Fruit fly (Drosophila melanogaster) whole organism, embryonic: ENCODE measurements around the gene MP1.

Experiments used
- Atf-2 ChIP-seq: fragments of 200-800 bp; sonication (Bioruptor generic); optimal IDR thresholded peaks from 2 replicates; lab custom pipeline; 2016; ENCODE audit warnings: missing biosample characterization, missing genetic modification characterization
- BEAF-32 ChIP-seq: fragments of 200-800 bp; sonication (Bioruptor generic); optimal IDR thresholded peaks from 3 replicates; lab custom pipeline; 2017; ENCODE audit warnings: missing biosample characterization, missing genetic modification characterization, mild to moderate bottlenecking, moderate library complexity, missing genetic modification reagents
- Bdp1 ChIP-seq: fragments of 200-800 bp; sonication (Bioruptor generic); optimal IDR thresholded peaks from 3 replicates; lab custom pipeline; 2016; ENCODE audit warnings: missing biosample characterization, missing genetic modification characterization
- CG1024 ChIP-seq: fragments of 200-800 bp; sonication (Bioruptor generic); IDR thresholded peaks from 2 replicates; pipeline ENCODE4 v1.3.6; 2022; ENCODE audit warnings: missing biosample characterization, missing genetic modification characterization
- CG10654 ChIP-seq: fragments of 200-800 bp; sonication (Bioruptor generic); optimal IDR thresholded peaks from 2 replicates; lab custom pipeline; 2016; ENCODE audit warnings: missing biosample characterization, missing genetic modification characterization
- CG12071 ChIP-seq: fragments of 200-800 bp; sonication (Bioruptor generic); optimal IDR thresholded peaks from 3 replicates; lab custom pipeline; 2018; ENCODE audit warnings: missing biosample characterization, mild to moderate bottlenecking, missing genetic modification characterization
- CG12155 ChIP-seq: fragments of 200-800 bp; sonication (Bioruptor generic); optimal IDR thresholded peaks from 3 replicates; lab custom pipeline; 2016; ENCODE audit warnings: missing biosample characterization, missing genetic modification characterization
- CG1529 ChIP-seq: fragments of 200-800 bp; sonication (Bioruptor generic); optimal IDR thresholded peaks from 3 replicates; lab custom pipeline; 2018; ENCODE audit warnings: missing biosample characterization, missing genetic modification characterization
- CG18011 ChIP-seq: fragments of 200-800 bp; sonication (Bioruptor generic); optimal IDR thresholded peaks from 2 replicates; lab custom pipeline; 2017; ENCODE audit warnings: missing biosample characterization, missing genetic modification characterization, mild to moderate bottlenecking, moderate library complexity, missing genotype
- CG18764 ChIP-seq: fragments of 200-800 bp; sonication (Bioruptor generic); optimal IDR thresholded peaks from 3 replicates; lab custom pipeline; 2016; ENCODE audit warnings: missing biosample characterization, missing genetic modification characterization
- CG2116 ChIP-seq: fragments of 200-800 bp; sonication (Bioruptor generic); optimal IDR thresholded peaks from 3 replicates; lab custom pipeline; 2018; ENCODE audit warnings: missing biosample characterization, mild to moderate bottlenecking, missing genetic modification characterization
- CG2120 ChIP-seq: fragments of 200-800 bp; sonication (Bioruptor generic); optimal IDR thresholded peaks from 3 replicates; lab custom pipeline; 2016; ENCODE audit warnings: missing biosample characterization, missing genetic modification characterization
- CG2712 ChIP-seq: fragments of 200-800 bp; optimal IDR thresholded peaks from 3 replicates; lab custom pipeline; 2019; ENCODE audit warnings: missing biosample characterization, mild to moderate bottlenecking, missing genetic modification characterization, moderate library complexity
- CG3163 ChIP-seq: fragments of 200-800 bp; sonication (Bioruptor generic); optimal IDR thresholded peaks from 3 replicates; lab custom pipeline; 2016; ENCODE audit warnings: missing biosample characterization, missing genetic modification characterization
- CG33213 ChIP-seq: fragments of 200-800 bp; sonication (Bioruptor generic); optimal IDR thresholded peaks from 3 replicates; lab custom pipeline; 2016; ENCODE audit warnings: missing biosample characterization, missing genetic modification characterization
- CG33557 ChIP-seq: fragments of 200-800 bp; sonication (Bioruptor generic); optimal IDR thresholded peaks from 2 replicates; lab custom pipeline; 2019; ENCODE audit warnings: missing biosample characterization, mild to moderate bottlenecking, missing genetic modification characterization, moderate library complexity
- CG3407 ChIP-seq: fragments of 200-800 bp; sonication (Bioruptor generic); optimal IDR thresholded peaks from 2 replicates; lab custom pipeline; 2018; ENCODE audit warnings: missing biosample characterization, mild to moderate bottlenecking, missing genetic modification characterization
- CG3847 ChIP-seq: fragments of 200-800 bp; sonication (Bioruptor generic); IDR thresholded peaks from 2 replicates; pipeline ENCODE4 v1.3.6; 2022; ENCODE audit warnings: missing biosample characterization, missing genetic modification characterization
- CG4328 ChIP-seq: fragments of 200-800 bp; sonication (Bioruptor generic); optimal IDR thresholded peaks from 3 replicates; lab custom pipeline; 2017; ENCODE audit warnings: missing biosample characterization, missing genetic modification reagents, missing genetic modification characterization
- CG7271 ChIP-seq: fragments of 200-800 bp; sonication (Bioruptor generic); optimal IDR thresholded peaks from 2 replicates; lab custom pipeline; 2018; ENCODE audit warnings: missing biosample characterization, mild to moderate bottlenecking, missing genetic modification characterization, moderate library complexity
- CG8290 ChIP-seq, 3 experiments: fragments of 200-800 bp; sonication (Bioruptor generic); optimal IDR thresholded peaks; 2 replicates each; lab custom pipeline; 2016 to 2019; ENCODE audit warnings: missing biosample characterization in 3 of 3, missing genetic modification characterization in 3 of 3, mild to moderate bottlenecking in 2 of 3, moderate library complexity in 1 of 3
- CG8765 ChIP-seq: fragments of 200-800 bp; sonication (Bioruptor generic); IDR thresholded peaks from 2 replicates; pipeline ENCODE4 v1.3.6; 2022; ENCODE audit warnings: missing biosample characterization, missing genetic modification characterization
- CG9609 ChIP-seq: fragments of 200-800 bp; sonication (Bioruptor generic); optimal IDR thresholded peaks from 3 replicates; lab custom pipeline; 2016; ENCODE audit warnings: missing biosample characterization, missing genetic modification characterization
- CG9727 ChIP-seq: fragments of 200-800 bp; sonication (Bioruptor generic); optimal IDR thresholded peaks from 3 replicates; lab custom pipeline; 2017; ENCODE audit warnings: missing biosample characterization, mild to moderate bottlenecking, missing genetic modification characterization
- D19B ChIP-seq: fragments of 200-800 bp; sonication (Bioruptor generic); optimal IDR thresholded peaks from 2 replicates; lab custom pipeline; 2017; ENCODE audit warnings: missing biosample characterization, mild to moderate bottlenecking, missing genetic modification characterization
- Dad ChIP-seq: fragments of 200-800 bp; sonication (Bioruptor generic); optimal IDR thresholded peaks from 3 replicates; lab custom pipeline; 2016; ENCODE audit warnings: missing biosample characterization, missing genetic modification characterization
- Deaf1 ChIP-seq: fragments of 200-800 bp; optimal IDR thresholded peaks from 3 replicates; lab custom pipeline; 2019; ENCODE audit warnings: missing biosample characterization, mild to moderate bottlenecking, missing genetic modification characterization, moderate library complexity
- Dp ChIP-seq: fragments of 200-800 bp; sonication (Bioruptor generic); optimal IDR thresholded peaks from 2 replicates; lab custom pipeline; 2018; ENCODE audit warnings: missing biosample characterization, mild to moderate bottlenecking, missing genetic modification characterization, moderate library complexity
- Dref ChIP-seq: fragments of 200-800 bp; sonication (Bioruptor generic); IDR thresholded peaks from 2 replicates; pipeline ENCODE4 v1.3.6; 2022; ENCODE audit warnings: missing biosample characterization, missing genetic modification characterization
- Optix ChIP-seq: fragments of 200-800 bp; sonication (Bioruptor generic); IDR thresholded peaks from 3 replicates; pipeline ENCODE4 v1.3.6; 2022; ENCODE audit warnings: missing biosample characterization, missing genetic modification characterization
- Sin3A ChIP-seq: fragments of >200 bp; optimal IDR thresholded peaks from 2 replicates; lab custom pipeline; 2018
- TFAM ChIP-seq: fragments of 200-800 bp; sonication (Bioruptor generic); optimal IDR thresholded peaks from 2 replicates; lab custom pipeline; 2017; ENCODE audit warnings: missing biosample characterization, missing genetic modification characterization, inconsistent platforms
- ac ChIP-seq: fragments of 200-800 bp; sonication (Bioruptor generic); optimal IDR thresholded peaks from 3 replicates; lab custom pipeline; 2017; ENCODE audit warnings: missing biosample characterization, mild to moderate bottlenecking, missing genetic modification characterization
- ap ChIP-seq: fragments of 200-800 bp; sonication (Bioruptor generic); IDR thresholded peaks from 2 replicates; pipeline ENCODE4 v1.3.6; 2022; ENCODE audit warnings: missing biosample characterization, missing genetic modification characterization
- ase ChIP-seq: fragments of 200-800 bp; sonication (Bioruptor generic); IDR thresholded peaks from 3 replicates; pipeline ENCODE4 v1.3.6; 2022; ENCODE audit warnings: missing biosample characterization, missing genetic modification characterization
- br ChIP-seq: fragments of >200 bp; optimal IDR thresholded peaks from 2 replicates; lab custom pipeline; 2017
- cad ChIP-seq: fragments of >200 bp; optimal IDR thresholded peaks from 2 replicates; lab custom pipeline; 2017; ENCODE audit warnings: missing biosample characterization, missing genetic modification characterization
- caup ChIP-seq: fragments of 200-800 bp; sonication (Bioruptor generic); optimal IDR thresholded peaks from 3 replicates; lab custom pipeline; 2017; ENCODE audit warnings: missing biosample characterization, mild to moderate bottlenecking, missing genetic modification characterization, moderate library complexity; ENCODE audit not compliant: severe bottlenecking
- cg ChIP-seq: fragments of 200-800 bp; sonication (Bioruptor generic); optimal IDR thresholded peaks from 3 replicates; lab custom pipeline; 2019; ENCODE audit warnings: missing biosample characterization, mild to moderate bottlenecking, missing genetic modification characterization, moderate library complexity
- croc ChIP-seq: fragments of 200-800 bp; sonication (Bioruptor generic); conservative IDR thresholded peaks from 3 replicates; pipeline ENCODE4 v1.3.6; 2022; ENCODE audit warnings: missing biosample characterization, missing genetic modification characterization
- dysf ChIP-seq: fragments of 200-800 bp; sonication (Bioruptor generic); IDR thresholded peaks from 3 replicates; pipeline ENCODE4 v1.3.6; 2022; ENCODE audit warnings: missing biosample characterization, missing genetic modification characterization
- en ChIP-seq: fragments of 200-800 bp; sonication (Bioruptor generic); optimal IDR thresholded peaks from 2 replicates; lab custom pipeline; 2016; ENCODE audit warnings: missing biosample characterization, missing genetic modification characterization
- eve ChIP-seq, 2 experiments: fragments of >200 bp; optimal IDR thresholded peaks; 2 replicates each; lab custom pipeline; 2017; ENCODE audit warnings: missing biosample characterization in 2 of 2, missing genetic modification characterization in 2 of 2
- fd102C ChIP-seq: fragments of 200-800 bp; sonication (Bioruptor generic); optimal IDR thresholded peaks from 2 replicates; lab custom pipeline; 2018; ENCODE audit warnings: missing biosample characterization, mild to moderate bottlenecking, missing genetic modification characterization, moderate library complexity
- grau ChIP-seq: fragments of 200-800 bp; optimal IDR thresholded peaks from 3 replicates; lab custom pipeline; 2019; ENCODE audit warnings: missing biosample characterization, mild to moderate bottlenecking, missing genetic modification characterization, moderate library complexity
- gt ChIP-seq: fragments of 200-800 bp; sonication (Bioruptor generic); IDR thresholded peaks from 2 replicates; pipeline ENCODE4 v1.3.6; 2022; ENCODE audit warnings: missing biosample characterization, missing genetic modification characterization
- ind ChIP-seq: fragments of 200-800 bp; sonication (Bioruptor generic); optimal IDR thresholded peaks from 3 replicates; lab custom pipeline; 2016; ENCODE audit warnings: missing biosample characterization, missing genetic modification characterization
- ken ChIP-seq: fragments of 200-800 bp; sonication (Bioruptor generic); IDR thresholded peaks from 3 replicates; pipeline ENCODE4 v1.3.6; 2022; ENCODE audit warnings: missing biosample characterization, missing genetic modification characterization
- nerfin-2 ChIP-seq: fragments of 200-800 bp; sonication (Bioruptor generic); IDR thresholded peaks from 2 replicates; pipeline ENCODE4 v1.3.6; 2022; ENCODE audit warnings: missing biosample characterization, missing genetic modification characterization; ENCODE audit not compliant: partially characterized antibody
- odd ChIP-seq: fragments of 200-800 bp; sonication (Bioruptor generic); optimal IDR thresholded peaks from 2 replicates; lab custom pipeline; 2017; ENCODE audit warnings: missing biosample characterization, mild to moderate bottlenecking, missing genetic modification characterization
- zen ChIP-seq: fragments of 200-800 bp; sonication (Bioruptor generic); optimal IDR thresholded peaks from 3 replicates; lab custom pipeline; 2018; ENCODE audit warnings: missing biosample characterization, mild to moderate bottlenecking, missing genetic modification characterization, moderate library complexity

The MP1 gene

dm6 chr3R:4333964-4334363 lies 26.3 kb downstream of the MP1 start, which contains the start of gene CG9776 (continued):
- TF ChIP-seq CG12071 (no peak), CG2116 (GFP tag; lab: Kevin White, UChicago) (peak; percentile 85), grau (tag; lab: Kevin White, UChicago) (no peak), Sin3A (lab: Kevin White, UChicago) (peak; percentile 63), ken (GFP tag; lab: Robert Waterston, UW) (peak; percentile 53; the same call in 2 of the 3 replicates), CG2120 (GFP tag; lab: Kevin White, UChicago) (peak; percentile 78), CG1024 (GFP tag; lab: Robert Waterston, UW) (peak; percentile 96), CG9727 (GFP tag; lab: Kevin White, UChicago) (no peak), ind (GFP tag; lab: Kevin White, UChicago) (peak; percentile 52), br (lab: Kevin White, UChicago) (no peak), nerfin-2 (peak; percentile 95), Atf-2 (GFP tag; lab: Kevin White, UChicago) (peak; percentile 36), eve (GFP tag; optimal IDR thresholded peaks at IDR 0.05; lab: Kevin White, UChicago) (no peak), Dref (GFP tag; lab: Robert Waterston, UW) (peak; percentile 99), D19B (GFP tag; lab: Kevin White, UChicago) (peak; percentile 15), CG33213 (peak; percentile 86), CG2712 (tag; lab: Kevin White, UChicago) (peak; percentile 74), ase (GFP tag; lab: Robert Waterston, UW) (no peak), CG18764 (GFP tag; lab: Kevin White, UChicago) (peak; percentile 2), gt (GFP tag; lab: Robert Waterston, UW) (no peak), CG3163 (GFP tag; lab: Kevin White, UChicago) (peak; percentile 60), BEAF-32 (GFP tag; lab: Kevin White, UChicago) (peak; percentile 98), CG7271 (tag; lab: Kevin White, UChicago) (peak; percentile 50), CG4328 (GFP tag; lab: Kevin White, UChicago) (no peak), CG10654 (GFP tag; lab: Kevin White, UChicago) (peak; percentile 38), odd (GFP tag; lab: Kevin White, UChicago) (no peak), ap (0 out of 2 replicates have a peak, but pooled peaks have one; percentile 6), CG8290 (GFP tag; optimal IDR thresholded peaks at IDR 0.05; lab: Kevin White, UChicago) (peak; percentile 84), CG8290 (tag; optimal IDR thresholded peaks at IDR 0.05; lab: Kevin White, UChicago) (peak; percentile 67 to 93), CG8765 (0 out of 2 replicates have a peak, but pooled peaks have one; percentile 38), CG18011 (peak; percentile 15), TFAM (GFP tag; lab: Kevin White, UChicago) (no peak), fd102C (GFP tag; lab: Kevin White, UChicago) (no peak), Dp (GFP tag; lab: Kevin White, UChicago) (peak; percentile 48), Dad (GFP tag; lab: Kevin White, UChicago) (peak; percentile 52), CG3407 (GFP tag; lab: Kevin White, UChicago) (no peak), dysf (GFP tag; lab: Robert Waterston, UW) (peak; percentile 74), CG9609 (peak; percentile 65), ac (no peak), en (no peak), CG12155 (peak; percentile 63), CG3847 (GFP tag; lab: Robert Waterston, UW) (peak; percentile 42; the same call in 1 of the 2 replicates), CG33557 (GFP tag; lab: Kevin White, UChicago) (peak; percentile 25), Optix (GFP tag; lab: Robert Waterston, UW) (peak; percentile 58; the same call in 2 of the 3 replicates), Deaf1 (tag; lab: Kevin White, UChicago) (no peak), zen (tag; lab: Kevin White, UChicago) (peak; percentile 76), cad (no peak), CG1529 (GFP tag; lab: Kevin White, UChicago) (no peak), caup (GFP tag; lab: Kevin White, UChicago) (no peak), Bdp1 (GFP tag; lab: Kevin White, UChicago) (peak; percentile 42), croc (GFP tag; lab: Robert Waterston, UW) (0 out of 3 replicates have a peak, but pooled peaks have one; percentile 17), cg (GFP tag; lab: Kevin White, UChicago) (no peak)
